Worm (Caenorhabditis elegans) whole organism, early embryonic: ENCODE results near the gene mbl-1.

Experiments
- aly-1 ChIP-seq: sonication (generic microtip); optimal IDR thresholded peaks from 2 replicates; lab custom pipeline; 2016; ENCODE audit warnings: missing genetic modification characterization, missing compliant biosample characterization
- ama-1 ChIP-seq: fragments of 150-350 bp; optimal IDR thresholded peaks from 2 replicates; lab custom pipeline; 2014
- ceh-13 ChIP-seq: fragments of 200-800 bp; sonication (Bioruptor generic); optimal IDR thresholded peaks from 2 replicates; lab custom pipeline; 2018; ENCODE audit warnings: mild to moderate bottlenecking, missing genetic modification characterization, missing compliant biosample characterization
- ceh-36 ChIP-seq: sonication (generic microtip); optimal IDR thresholded peaks from 2 replicates; lab custom pipeline; 2016; ENCODE audit warnings: missing genetic modification characterization, inconsistent platforms, missing compliant biosample characterization
- ets-7 ChIP-seq: sonication (generic microtip); optimal IDR thresholded peaks from 2 replicates; lab custom pipeline; 2016; ENCODE audit warnings: missing genotype, missing genetic modification characterization, missing compliant biosample characterization
- hmbx-1 ChIP-seq: sonication (generic microtip); optimal IDR thresholded peaks from 2 replicates; lab custom pipeline; 2016; ENCODE audit warnings: mild to moderate bottlenecking, missing genetic modification characterization, missing compliant biosample characterization
- hmg-4 ChIP-seq: fragments of 200-800 bp; sonication (Bioruptor generic); optimal IDR thresholded peaks from 2 replicates; lab custom pipeline; 2018; ENCODE audit warnings: mild to moderate bottlenecking, missing genetic modification characterization, missing compliant biosample characterization
- scrt-1 ChIP-seq: fragments of 200-800 bp; sonication (Bioruptor generic); IDR thresholded peaks from 2 replicates; pipeline ENCODE4 v1.3.6; 2022; ENCODE audit warnings: missing genetic modification characterization, missing compliant biosample characterization
- sea-1 ChIP-seq: fragments of 200-800 bp; sonication (Bioruptor generic); conservative IDR thresholded peaks from 2 replicates; pipeline ENCODE4 v1.3.6; 2022; ENCODE audit warnings: missing genetic modification characterization, missing compliant biosample characterization
- tbx-11 ChIP-seq: fragments of 200-800 bp; sonication (Bioruptor generic); IDR thresholded peaks from 2 replicates; pipeline ENCODE4 v1.3.6; 2022; ENCODE audit warnings: missing genetic modification characterization, missing compliant biosample characterization
- tbx-37 ChIP-seq: fragments of 200-800 bp; sonication (Bioruptor generic); conservative IDR thresholded peaks from 2 replicates; pipeline ENCODE4 v1.3.6; 2022; ENCODE audit warnings: missing genetic modification reagents, missing genetic modification characterization, missing compliant biosample characterization
- tra-4 ChIP-seq: sonication (generic microtip); optimal IDR thresholded peaks from 2 replicates; lab custom pipeline; 2017; ENCODE audit warnings: missing genetic modification characterization, missing compliant biosample characterization

DNA sequence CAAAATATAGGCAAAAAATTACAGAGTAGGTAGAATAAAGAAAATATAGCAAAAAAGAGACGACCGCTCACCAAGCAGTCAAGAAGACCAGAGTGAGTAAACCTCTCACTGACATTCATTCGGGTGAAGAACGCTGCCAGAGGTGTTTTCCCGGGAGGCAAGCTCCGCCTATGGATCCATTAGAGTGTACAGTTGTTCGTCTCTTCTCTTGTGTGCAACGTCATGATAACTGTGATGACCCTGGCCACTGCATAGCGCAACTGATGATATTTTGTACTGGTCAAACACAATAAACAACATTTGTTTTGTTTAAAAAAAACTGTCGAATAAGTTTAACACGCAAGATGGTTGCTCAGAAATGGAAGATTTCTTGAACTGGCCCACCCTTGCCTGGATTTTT, 25.5 kb upstream of the mbl-1 start, which contains the start of gene F52G3.8:
- TF ChIP-seq ama-1 (no peak), hmg-4 (no peak), tbx-11 (GFP tag; lab: Robert Waterston, UW) (no peak), tbx-37 (GFP tag; lab: Robert Waterston, UW) (no peak), tra-4 (tag; lab: Kevin White, UChicago) (no peak), ets-7 (tag; lab: Kevin White, UChicago) (no peak), hmbx-1 (no peak), scrt-1 (GFP tag; lab: Robert Waterston, UW) (no peak), ceh-13 (GFP tag; lab: Kevin White, UChicago) (no peak), sea-1 (GFP tag; lab: Robert Waterston, UW) (no peak), ceh-36 (no peak), aly-1 (no peak)
